Worm (Caenorhabditis elegans) whole organism, L4 larva: ENCODE results near the gene egl-1.

Experiments
- aha-1 ChIP-seq: fragments of 150-350 bp; peaks from one replicate; lab custom pipeline; 2014; ENCODE audit warnings: missing biosample characterization, missing genetic modification characterization
- ama-1 ChIP-seq: fragments of 150-350 bp; optimal IDR thresholded peaks from 2 replicates; lab custom pipeline; 2014; ENCODE audit warnings: inconsistent platforms, mixed read lengths
- ces-1 ChIP-seq: fragments of 150-350 bp; sonication (generic microtip); optimal IDR thresholded peaks from 4 replicates; lab custom pipeline; 2014; ENCODE audit warnings: missing biosample characterization, missing genetic modification reagents, missing genetic modification characterization
- daf-12 ChIP-seq: fragments of 150-350 bp; optimal IDR thresholded peaks from 2 replicates; lab custom pipeline; 2014; ENCODE audit warnings: missing biosample characterization, missing genetic modification reagents, missing genetic modification characterization
- duxl-1 ChIP-seq: sonication (generic microtip); optimal IDR thresholded peaks from 2 replicates; lab custom pipeline; 2016; ENCODE audit warnings: mild to moderate bottlenecking, missing genetic modification characterization, moderate library complexity, missing compliant biosample characterization; ENCODE audit not compliant: poor library complexity
- fkh-10 ChIP-seq: fragments of 150-350 bp; optimal IDR thresholded peaks from 2 replicates; lab custom pipeline; 2014; ENCODE audit warnings: missing biosample characterization, missing genetic modification reagents, missing genetic modification characterization
- gei-8 ChIP-seq: fragments of 200-800 bp; sonication (Bioruptor generic); optimal IDR thresholded peaks from 2 replicates; lab custom pipeline; 2018; ENCODE audit warnings: mild to moderate bottlenecking, missing genetic modification characterization, missing compliant biosample characterization
- hlh-30 ChIP-seq: sonication (generic microtip); optimal IDR thresholded peaks from 2 replicates; lab custom pipeline; 2017; ENCODE audit warnings: antibody characterized with exemption, mild to moderate bottlenecking, missing genetic modification characterization, missing compliant biosample characterization; ENCODE audit not compliant: insufficient read depth
- jun-1 ChIP-seq: fragments of 150-350 bp; optimal IDR thresholded peaks from 2 replicates; lab custom pipeline; 2014; ENCODE audit warnings: missing biosample characterization, missing genetic modification reagents, missing genetic modification characterization
- lin-15B ChIP-seq: fragments of 150-350 bp; sonication (generic microtip); optimal IDR thresholded peaks from 3 replicates; lab custom pipeline; 2014; ENCODE audit warnings: missing biosample characterization, missing genetic modification characterization
- nhr-102 ChIP-seq: sonication (generic microtip); optimal IDR thresholded peaks from 2 replicates; lab custom pipeline; 2016; ENCODE audit warnings: mild to moderate bottlenecking, missing genetic modification characterization, moderate library complexity, missing compliant biosample characterization
- snpc-4 ChIP-seq: fragments of 150-350 bp; optimal IDR thresholded peaks from 2 replicates; lab custom pipeline; 2014; ENCODE audit warnings: missing biosample characterization, missing genetic modification characterization

ce11 chrV:14437355-14437754, 5.2 kb upstream of the egl-1 start:
- TF ChIP-seq lin-15B (tag; lab: Kevin White, UChicago): no peak
- TF ChIP-seq duxl-1 (tag; lab: Kevin White, UChicago): no peak
- no peak for TF ChIP-seq jun-1 (tag; lab: Kevin White, UChicago)
- no peak for TF ChIP-seq ces-1 (GFP tag; lab: Kevin White, UChicago)
- no peak for TF ChIP-seq daf-12 (tag; lab: Kevin White, UChicago)
- TF ChIP-seq gei-8 (GFP tag; lab: Kevin White, UChicago): no peak
- TF ChIP-seq snpc-4 (tag; lab: Kevin White, UChicago): no peak
- TF ChIP-seq ama-1 (lab: Kevin White, UChicago): no peak
- TF ChIP-seq aha-1: peak; percentile 11
- TF ChIP-seq nhr-102 (tag; lab: Kevin White, UChicago): no peak
- no peak for TF ChIP-seq hlh-30 (tag; lab: Kevin White, UChicago)
- no peak for TF ChIP-seq fkh-10
